Fruit fly (Drosophila melanogaster) whole organism, wandering third instar larva: Measurements from ENCODE around the gene dia.

Experiments used
- Hnf4 ChIP-seq: fragments of 200-800 bp; sonication (Bioruptor generic); optimal IDR thresholded peaks from 2 replicates; lab custom pipeline; 2016; ENCODE audit warnings: missing biosample characterization, mild to moderate bottlenecking, missing genetic modification characterization
- Mio ChIP-seq: sonication (Bioruptor generic); optimal IDR thresholded peaks from 2 replicates; lab custom pipeline; 2016; ENCODE audit warnings: missing biosample characterization, missing genetic modification characterization
- Myc ChIP-seq: fragments of >200 bp; optimal IDR thresholded peaks from 2 replicates; lab custom pipeline; 2017
- br ChIP-seq: fragments of 200-800 bp; sonication (Bioruptor generic); optimal IDR thresholded peaks from 2 replicates; lab custom pipeline; 2016; ENCODE audit warnings: missing biosample characterization, missing genetic modification characterization
- dl ChIP-seq, 2 experiments: fragments of 175-275, 200-275 bp in 1 of 2; fragments of 200-275 bp in 1 of 2; sonication (Bioruptor generic); optimal IDR thresholded peaks; lab custom pipeline; 2018; ENCODE audit warnings: mild to moderate bottlenecking in 2 of 2, missing biosample characterization in 2 of 2, missing genetic modification characterization in 2 of 2, moderate library complexity in 2 of 2; ENCODE audit not compliant: partially characterized antibody in 2 of 2, insufficient read depth in 1 of 2
- dsf ChIP-seq: sonication (Bioruptor generic); optimal IDR thresholded peaks from 2 replicates; lab custom pipeline; 2016; ENCODE audit warnings: missing biosample characterization, missing genetic modification characterization, borderline replicate concordance
- jim ChIP-seq: fragments of 175-275, 200-325 bp; sonication (Bioruptor generic); optimal IDR thresholded peaks from 2 replicates; lab custom pipeline; 2016; ENCODE audit warnings: missing biosample characterization, mild to moderate bottlenecking, missing genetic modification characterization
- psq ChIP-seq: fragments of 200-800 bp; sonication (Bioruptor generic); optimal IDR thresholded peaks from 3 replicates; lab custom pipeline; 2017; ENCODE audit warnings: missing biosample characterization, mild to moderate bottlenecking, missing genetic modification characterization, moderate library complexity
- sage ChIP-seq: fragments of 200-800 bp; sonication (Bioruptor generic); optimal IDR thresholded peaks from 2 replicates; lab custom pipeline; 2016; ENCODE audit warnings: missing biosample characterization, mild to moderate bottlenecking, missing genetic modification characterization
- sv ChIP-seq: fragments of 200-800 bp; sonication (Bioruptor generic); optimal IDR thresholded peaks from 3 replicates; lab custom pipeline; 2016; ENCODE audit warnings: missing biosample characterization, missing genetic modification characterization
- usp ChIP-seq: fragments of >200 bp; optimal IDR thresholded peaks from 2 replicates; lab custom pipeline; 2017; ENCODE audit warnings: missing biosample characterization, missing genetic modification characterization

dm6 chr2L:20783044-20783443 lies 25.1 kb downstream of the dia start:
- TF ChIP-seq psq (GFP tag; lab: Kevin White, UChicago) (peak; percentile 82), usp (GFP tag; lab: Kevin White, UChicago) (no peak), Mio (GFP tag; lab: Kevin White, UChicago) (no peak), dl (GFP tag; optimal IDR thresholded peaks at IDR 0.05; lab: Kevin White, UChicago; ENCODE audit: insufficient read depth in 1 of 2, partially characterized antibody in 2 of 2) (no peak), Myc (lab: Kevin White, UChicago) (no peak), jim (no peak), br (GFP tag; lab: Kevin White, UChicago) (no peak), Hnf4 (no peak), sv (GFP tag; lab: Kevin White, UChicago) (no peak), sage (GFP tag; lab: Kevin White, UChicago) (no peak), dsf (GFP tag; lab: Kevin White, UChicago) (no peak)
